Worm (Caenorhabditis elegans) whole organism, midembryonic: ENCODE data around the gene pmk-3.

Experiments
- flt-1 ChIP-seq: fragments of 200-800 bp; sonication (Bioruptor generic); IDR thresholded peaks from 2 replicates; pipeline ENCODE4 v1.3.6; 2022; ENCODE audit warnings: missing genetic modification characterization, missing compliant biosample characterization
- klf-2 ChIP-seq: fragments of 200-800 bp; sonication (Bioruptor generic); conservative IDR thresholded peaks from 2 replicates; pipeline ENCODE4 v1.3.6; 2022; ENCODE audit warnings: missing genetic modification reagents, missing genetic modification characterization, missing compliant biosample characterization
- ztf-23 ChIP-seq: fragments of 200-800 bp; sonication (Bioruptor generic); IDR thresholded peaks from 2 replicates; pipeline ENCODE4 v1.3.6; 2022; ENCODE audit warnings: missing genetic modification reagents, missing genetic modification characterization, missing compliant biosample characterization

DNA sequence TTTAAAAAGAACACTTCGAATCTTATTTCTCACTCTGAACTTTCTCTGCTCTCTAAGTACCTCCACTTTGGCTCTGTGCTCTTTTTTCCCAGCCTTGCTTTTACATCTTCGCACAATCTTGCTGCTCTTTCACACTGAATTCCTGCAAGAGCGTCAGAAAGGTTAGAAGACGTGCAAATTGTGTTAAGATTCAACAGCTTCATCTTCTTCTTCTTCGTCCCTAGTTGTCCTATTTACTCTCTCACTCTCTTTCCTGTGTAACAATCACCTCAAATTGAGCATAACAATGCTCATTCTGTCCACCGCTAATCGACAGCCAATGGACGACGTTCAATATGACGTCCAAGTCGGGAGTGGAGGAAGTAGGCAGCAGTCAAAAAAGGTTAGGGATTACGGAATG, 42.4 kb downstream of the pmk-3 start:
- TF ChIP-seq flt-1 (GFP tag; lab: Robert Waterston, UW) (no peak), ztf-23 (no peak), klf-2 (GFP tag; lab: Robert Waterston, UW) (no peak)
